Fruit fly (Drosophila melanogaster) Kc167 (cell line): ENCODE data around the gene CG32986.

Experiments
- Myc ChIP-seq: fragments of >200 bp; optimal IDR thresholded peaks from 2 replicates; lab custom pipeline; 2017; ENCODE audit warnings: missing external identifiers
- h ChIP-seq: fragments of >200 bp; optimal IDR thresholded peaks from 3 replicates; lab custom pipeline; 2018; ENCODE audit warnings: missing external identifiers
- psq ChIP-seq: fragments of >200 bp; optimal IDR thresholded peaks from 2 replicates; lab custom pipeline; 2017; ENCODE audit warnings: missing external identifiers

DNA sequence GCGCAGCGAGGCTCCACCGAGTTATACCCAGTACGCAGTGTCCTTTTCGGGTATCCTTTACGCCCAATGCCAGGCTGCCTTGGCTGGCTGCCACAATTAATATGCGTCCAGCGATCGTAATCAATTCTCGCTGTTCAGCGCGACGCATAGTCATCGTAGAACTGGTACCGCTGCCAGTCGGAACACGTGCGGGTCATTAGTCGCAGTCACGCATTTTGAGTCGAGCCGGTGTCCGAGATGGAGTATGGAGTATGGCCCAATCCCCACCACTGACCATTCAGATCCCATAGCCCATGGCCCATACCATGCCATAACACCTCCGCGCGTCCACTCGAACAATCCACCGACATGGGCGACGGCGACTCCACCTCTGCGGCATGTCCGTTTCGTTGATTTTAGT is 4.8 kb upstream of the CG32986 start:
- no peak for TF ChIP-seq h (lab: Kevin White, UChicago)
- TF ChIP-seq psq (lab: Kevin White, UChicago): no peak
- TF ChIP-seq Myc (lab: Kevin White, UChicago): no peak
